Worm (Caenorhabditis elegans): Measurements from ENCODE around the gene R02C2.7.

- TF ChIP-seq ztf-23 (GFP tag; IDR thresholded peaks at IDR 0.05) (no peak), flt-1 (GFP tag; IDR thresholded peaks at IDR 0.05) (no peak), ref-1 (GFP tag; conservative IDR thresholded peaks at IDR 0.05) (no peak), med-1 (GFP tag; optimal IDR thresholded peaks at IDR 0.05; ENCODE audit: insufficient read depth) (no peak), cog-1 (tag; optimal IDR thresholded peaks at IDR 0.05) (no peak)
These were observed 17.9 kb upstream of the R02C2.7 start for ce11 chrV:260334-260733.
